Fruit fly (Drosophila melanogaster) whole organism, embryonic: ENCODE measurements around the gene Sbf.

Experiments
- CG10431 ChIP-seq: fragments of 200-800 bp; sonication (Bioruptor generic); optimal IDR thresholded peaks from 3 replicates; lab custom pipeline; 2018; ENCODE audit warnings: missing biosample characterization, mild to moderate bottlenecking, missing genetic modification characterization
- CG10654 ChIP-seq: fragments of 200-800 bp; sonication (Bioruptor generic); optimal IDR thresholded peaks from 2 replicates; lab custom pipeline; 2016; ENCODE audit warnings: missing biosample characterization, missing genetic modification characterization
- CG11723 ChIP-seq: fragments of 200-800 bp; sonication (Bioruptor generic); optimal IDR thresholded peaks from 2 replicates; lab custom pipeline; 2017; ENCODE audit warnings: missing biosample characterization, mild to moderate bottlenecking, missing genetic modification characterization
- CG12236 ChIP-seq: fragments of 200-800 bp; sonication (Bioruptor generic); optimal IDR thresholded peaks from 2 replicates; lab custom pipeline; 2016; ENCODE audit warnings: missing biosample characterization, missing genetic modification characterization
- CG12391 ChIP-seq: fragments of 200-800 bp; sonication (Bioruptor generic); optimal IDR thresholded peaks from 3 replicates; lab custom pipeline; 2018; ENCODE audit warnings: missing biosample characterization, mild to moderate bottlenecking, missing genetic modification characterization, moderate library complexity
- CG14710 ChIP-seq: fragments of 200-800 bp; sonication (Bioruptor generic); optimal IDR thresholded peaks from 3 replicates; lab custom pipeline; 2019; ENCODE audit warnings: missing biosample characterization, mild to moderate bottlenecking, missing genetic modification characterization, moderate library complexity
- CG1529 ChIP-seq: fragments of 200-800 bp; sonication (Bioruptor generic); optimal IDR thresholded peaks from 3 replicates; lab custom pipeline; 2018; ENCODE audit warnings: missing biosample characterization, missing genetic modification characterization
- CG1647 ChIP-seq: fragments of 200-800 bp; sonication (Bioruptor generic); optimal IDR thresholded peaks from 3 replicates; lab custom pipeline; 2016; ENCODE audit warnings: missing biosample characterization, missing genetic modification characterization
- CG16863 ChIP-seq: fragments of 200-800 bp; sonication (Bioruptor generic); optimal IDR thresholded peaks from 3 replicates; lab custom pipeline; 2016; ENCODE audit warnings: missing biosample characterization, missing genetic modification characterization
- CG2120 ChIP-seq: fragments of 200-800 bp; sonication (Bioruptor generic); optimal IDR thresholded peaks from 3 replicates; lab custom pipeline; 2016; ENCODE audit warnings: missing biosample characterization, missing genetic modification characterization
- CG2875 ChIP-seq: fragments of 200-800 bp; sonication (Bioruptor generic); optimal IDR thresholded peaks from 2 replicates; lab custom pipeline; 2017; ENCODE audit warnings: missing biosample characterization, mild to moderate bottlenecking, missing genetic modification characterization, missing genetic modification reagents
- CG32767 ChIP-seq: fragments of 200-800 bp; sonication (Bioruptor generic); IDR thresholded peaks from 2 replicates; pipeline ENCODE4 v1.3.6; 2022; ENCODE audit warnings: missing biosample characterization, missing genetic modification characterization
- CG3281 ChIP-seq: fragments of 200-800 bp; sonication (Bioruptor generic); optimal IDR thresholded peaks from 3 replicates; lab custom pipeline; 2017; ENCODE audit warnings: missing biosample characterization, mild to moderate bottlenecking, missing genetic modification characterization
- CG33213 ChIP-seq: fragments of 200-800 bp; sonication (Bioruptor generic); optimal IDR thresholded peaks from 3 replicates; lab custom pipeline; 2016; ENCODE audit warnings: missing biosample characterization, missing genetic modification characterization
- CG3838 ChIP-seq: fragments of 200-800 bp; sonication (Bioruptor generic); optimal IDR thresholded peaks from 3 replicates; lab custom pipeline; 2016; ENCODE audit warnings: missing biosample characterization, missing genetic modification characterization
- CG6254 ChIP-seq: fragments of 200-800 bp; sonication (Bioruptor generic); optimal IDR thresholded peaks from 3 replicates; lab custom pipeline; 2017; ENCODE audit warnings: mild to moderate bottlenecking, missing biosample characterization, missing genetic modification reagents, missing genetic modification characterization
- CG7928 ChIP-seq: fragments of 200-800 bp; sonication (Bioruptor generic); optimal IDR thresholded peaks from 2 replicates; lab custom pipeline; 2017; ENCODE audit warnings: missing biosample characterization, mild to moderate bottlenecking, missing genetic modification characterization
- CG9609 ChIP-seq: fragments of 200-800 bp; sonication (Bioruptor generic); optimal IDR thresholded peaks from 3 replicates; lab custom pipeline; 2016; ENCODE audit warnings: missing biosample characterization, missing genetic modification characterization
- CG9817 ChIP-seq: fragments of 200-800 bp; sonication (Bioruptor generic); optimal IDR thresholded peaks from 2 replicates; lab custom pipeline; 2018; ENCODE audit warnings: missing biosample characterization, mild to moderate bottlenecking, missing genetic modification characterization, moderate library complexity
- CTCF ChIP-seq: fragments of 200-800 bp; sonication (Bioruptor generic); optimal IDR thresholded peaks from 2 replicates; lab custom pipeline; 2017; ENCODE audit warnings: missing biosample characterization, mild to moderate bottlenecking, missing genetic modification characterization, moderate library complexity
- Dp ChIP-seq: fragments of 200-800 bp; sonication (Bioruptor generic); optimal IDR thresholded peaks from 2 replicates; lab custom pipeline; 2018; ENCODE audit warnings: missing biosample characterization, mild to moderate bottlenecking, missing genetic modification characterization, moderate library complexity
- Dref ChIP-seq: fragments of 200-800 bp; sonication (Bioruptor generic); IDR thresholded peaks from 2 replicates; pipeline ENCODE4 v1.3.6; 2022; ENCODE audit warnings: missing biosample characterization, missing genetic modification characterization
- Drgx ChIP-seq: fragments of 200-800 bp; sonication (Bioruptor generic); IDR thresholded peaks from 2 replicates; pipeline ENCODE4 v1.3.6; 2022; ENCODE audit warnings: missing biosample characterization, missing genetic modification characterization
- GATAe ChIP-seq: fragments of 200-800 bp; sonication (Bioruptor generic); conservative IDR thresholded peaks from 2 replicates; pipeline ENCODE4 v1.3.6; 2022; ENCODE audit warnings: missing biosample characterization, missing genetic modification characterization
- Gug ChIP-seq: fragments of 200-800 bp; sonication (Bioruptor generic); IDR thresholded peaks from 4 replicates; pipeline ENCODE4 v1.3.6; 2022; ENCODE audit warnings: missing biosample characterization, missing genetic modification characterization
- Hr39 ChIP-seq: fragments of >200 bp; optimal IDR thresholded peaks from 2 replicates; lab custom pipeline; 2017
- NfI ChIP-seq: fragments of 200-800 bp; sonication (Bioruptor generic); optimal IDR thresholded peaks from 3 replicates; lab custom pipeline; 2018; ENCODE audit warnings: missing biosample characterization, mild to moderate bottlenecking, missing genetic modification characterization, moderate library complexity
- PHDP ChIP-seq: fragments of 200-800 bp; sonication (Bioruptor generic); optimal IDR thresholded peaks from 3 replicates; lab custom pipeline; 2018; ENCODE audit warnings: missing biosample characterization, mild to moderate bottlenecking, missing genetic modification characterization, moderate library complexity
- ac ChIP-seq: fragments of 200-800 bp; sonication (Bioruptor generic); optimal IDR thresholded peaks from 3 replicates; lab custom pipeline; 2017; ENCODE audit warnings: missing biosample characterization, mild to moderate bottlenecking, missing genetic modification characterization
- al ChIP-seq: fragments of 200-800 bp; sonication (Bioruptor generic); IDR thresholded peaks from 2 replicates; pipeline ENCODE4 v1.3.6; 2022; ENCODE audit warnings: missing biosample characterization, missing genetic modification characterization
- amos ChIP-seq: fragments of 200-800 bp; sonication (Bioruptor generic); IDR thresholded peaks from 2 replicates; pipeline ENCODE4 v1.3.6; 2022; ENCODE audit warnings: missing biosample characterization, missing genetic modification characterization; ENCODE audit not compliant: partially characterized antibody
- ci ChIP-seq: fragments of 200-800 bp; sonication (Bioruptor generic); IDR thresholded peaks from 3 replicates; pipeline ENCODE4 v1.3.6; 2022; ENCODE audit warnings: missing biosample characterization, missing genetic modification characterization
- dan ChIP-seq: fragments of 200-800 bp; sonication (Bioruptor generic); IDR thresholded peaks from 2 replicates; pipeline ENCODE4 v1.3.6; 2022; ENCODE audit warnings: missing biosample characterization, missing genetic modification characterization
- dati ChIP-seq: fragments of 200-800 bp; sonication (Bioruptor generic); IDR thresholded peaks from 2 replicates; pipeline ENCODE4 v1.3.6; 2022; ENCODE audit warnings: missing biosample characterization, missing genetic modification characterization
- disco-r ChIP-seq: fragments of 200-800 bp; sonication (Bioruptor generic); optimal IDR thresholded peaks from 2 replicates; lab custom pipeline; 2016; ENCODE audit warnings: missing biosample characterization, missing genetic modification characterization
- dmrt11E ChIP-seq: fragments of 200-800 bp; sonication (Bioruptor generic); optimal IDR thresholded peaks from 3 replicates; lab custom pipeline; 2018; ENCODE audit warnings: missing biosample characterization, mild to moderate bottlenecking, missing genetic modification characterization, moderate library complexity
- gsb ChIP-seq: fragments of 200-800 bp; sonication (Bioruptor generic); IDR thresholded peaks from 2 replicates; pipeline ENCODE4 v1.3.6; 2022; ENCODE audit warnings: missing biosample characterization, missing genetic modification characterization
- hb ChIP-seq: fragments of 200-800 bp; sonication (Bioruptor generic); IDR thresholded peaks from 3 replicates; pipeline ENCODE4 v1.3.6; 2022; ENCODE audit warnings: missing biosample characterization, missing genetic modification characterization; ENCODE audit not compliant: partially characterized antibody
- her ChIP-seq: fragments of 200-800 bp; sonication (Bioruptor generic); optimal IDR thresholded peaks from 2 replicates; lab custom pipeline; 2016; ENCODE audit warnings: missing biosample characterization, missing genetic modification characterization
- ind ChIP-seq: fragments of 200-800 bp; sonication (Bioruptor generic); optimal IDR thresholded peaks from 3 replicates; lab custom pipeline; 2016; ENCODE audit warnings: missing biosample characterization, missing genetic modification characterization
- klu ChIP-seq: fragments of 200-800 bp; sonication (Bioruptor generic); IDR thresholded peaks from 2 replicates; pipeline ENCODE4 v1.3.6; 2022; ENCODE audit warnings: missing biosample characterization, missing genetic modification characterization
- kni ChIP-seq: fragments of 200-800 bp; sonication (Bioruptor generic); optimal IDR thresholded peaks from 3 replicates; lab custom pipeline; 2017; ENCODE audit warnings: mild to moderate bottlenecking, missing biosample characterization, missing genetic modification reagents, missing genetic modification characterization
- lilli ChIP-seq: fragments of 200-800 bp; sonication (Bioruptor generic); optimal IDR thresholded peaks from 3 replicates; lab custom pipeline; 2016; ENCODE audit warnings: missing biosample characterization, missing genetic modification characterization
- pros ChIP-seq: fragments of 200-800 bp; sonication (Bioruptor generic); optimal IDR thresholded peaks from 3 replicates; lab custom pipeline; 2019; ENCODE audit warnings: missing biosample characterization, mild to moderate bottlenecking, missing genetic modification characterization, moderate library complexity
- salm ChIP-seq: fragments of 200-800 bp; sonication (Bioruptor generic); optimal IDR thresholded peaks from 2 replicates; lab custom pipeline; 2018; ENCODE audit warnings: missing biosample characterization, mild to moderate bottlenecking, missing genetic modification characterization
- shn ChIP-seq: fragments of 200-800 bp; sonication (Bioruptor generic); optimal IDR thresholded peaks from 3 replicates; lab custom pipeline; 2016; ENCODE audit warnings: missing biosample characterization, missing genetic modification characterization
- slbo ChIP-seq: fragments of 200-800 bp; sonication (Bioruptor generic); IDR thresholded peaks from 2 replicates; pipeline ENCODE4 v1.3.6; 2022; ENCODE audit warnings: missing biosample characterization, missing genetic modification characterization
- ssp ChIP-seq: fragments of 200-800 bp; sonication (Bioruptor generic); IDR thresholded peaks from 2 replicates; pipeline ENCODE4 v1.3.6; 2022; ENCODE audit warnings: missing biosample characterization, missing genetic modification characterization
- tio ChIP-seq: fragments of 200-800 bp; sonication (Bioruptor generic); optimal IDR thresholded peaks from 2 replicates; lab custom pipeline; 2017; ENCODE audit warnings: missing biosample characterization, missing genetic modification characterization, inconsistent platforms
- unc-4 ChIP-seq: fragments of 200-800 bp; sonication (Bioruptor generic); IDR thresholded peaks from 2 replicates; pipeline ENCODE4 v1.3.6; 2022; ENCODE audit warnings: missing biosample characterization, missing genetic modification characterization; ENCODE audit not compliant: partially characterized antibody
- vfl ChIP-seq: fragments of 200-800 bp; sonication (Bioruptor generic); optimal IDR thresholded peaks from 2 replicates; lab custom pipeline; 2016; ENCODE audit warnings: missing biosample characterization, missing genetic modification characterization

Sbf gene

DNA sequence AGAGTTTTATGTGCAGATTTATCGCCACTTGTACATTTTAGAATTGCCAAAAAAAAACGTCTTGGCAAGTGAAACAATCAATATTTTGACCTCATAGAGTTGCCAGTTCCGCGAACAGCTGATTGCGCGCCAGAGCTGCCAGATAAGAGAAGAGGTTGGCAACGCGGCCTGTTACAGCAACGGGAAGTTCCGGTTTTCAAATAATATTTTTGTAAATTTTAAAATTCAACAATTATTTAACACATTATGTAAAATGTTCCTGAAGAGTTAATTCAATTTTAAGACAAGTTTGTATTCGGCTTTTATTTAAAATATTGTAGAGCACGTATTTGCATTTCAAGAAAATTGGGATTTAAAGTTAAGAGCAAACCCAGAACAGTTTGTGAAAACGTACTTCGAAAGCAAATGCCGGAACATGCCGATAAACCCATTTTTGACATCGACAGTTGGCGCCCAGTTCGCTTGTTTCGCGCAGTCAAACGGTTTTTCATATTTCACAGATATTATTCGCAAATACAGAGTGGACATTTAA lies 10.0 kb downstream of the Sbf start, which contains the start of the genes prd1 and HisCl1 (continued):
- TF ChIP-seq Dp (GFP tag; lab: Kevin White, UChicago), result peak; percentile 73
- TF ChIP-seq CG1647 (GFP tag; lab: Kevin White, UChicago), result peak; percentile 52
- TF ChIP-seq tio (GFP tag; lab: Kevin White, UChicago), result peak; percentile 35
- no peak for TF ChIP-seq CG11723 (GFP tag; lab: Kevin White, UChicago)
- peak; percentile 81 for TF ChIP-seq CG9817 (tag; lab: Kevin White, UChicago)
- 0 out of 2 replicates have a peak, but pooled peaks have one; percentile 22 for TF ChIP-seq unc-4 (GFP tag; lab: Robert Waterston, UW)
- TF ChIP-seq dati (GFP tag; lab: Robert Waterston, UW), result no peak
- TF ChIP-seq slbo (GFP tag; lab: Robert Waterston, UW), result peak; percentile 76
- no peak for TF ChIP-seq CG16863
- TF ChIP-seq CG14710 (tag; lab: Kevin White, UChicago), result peak; percentile 83
- peak; percentile 39; the same call in 1 of the 2 replicates for TF ChIP-seq CG32767 (GFP tag; lab: Robert Waterston, UW)
- TF ChIP-seq klu (GFP tag; lab: Robert Waterston, UW), result peak; percentile 41; the same call in 1 of the 2 replicates
- TF ChIP-seq CG12391 (tag; lab: Kevin White, UChicago), result peak; percentile 76
- no peak for TF ChIP-seq Hr39 (lab: Kevin White, UChicago)
- TF ChIP-seq CG2120 (GFP tag; lab: Kevin White, UChicago), result peak; percentile 87
- no peak; the same call in 1 of the 2 replicates for TF ChIP-seq Drgx (GFP tag; lab: Robert Waterston, UW)
- no peak for TF ChIP-seq dan (GFP tag; lab: Robert Waterston, UW)
- peak; percentile 36 for TF ChIP-seq pros (GFP tag; lab: Kevin White, UChicago)
- TF ChIP-seq PHDP, result no peak
- peak; percentile 63 for TF ChIP-seq dmrt11E (tag; lab: Kevin White, UChicago)
- peak; percentile 71 for TF ChIP-seq CG3281 (GFP tag; lab: Kevin White, UChicago)
- TF ChIP-seq CG1529 (GFP tag; lab: Kevin White, UChicago), result peak; percentile 44
- no peak for TF ChIP-seq CG3838 (GFP tag; lab: Kevin White, UChicago)
- TF ChIP-seq gsb, result no peak
- TF ChIP-seq NfI (GFP tag; lab: Kevin White, UChicago), result peak; percentile 81
- peak; percentile 50 for TF ChIP-seq CG10654 (GFP tag; lab: Kevin White, UChicago)
- peak; percentile 45 for TF ChIP-seq ssp
- peak; percentile 46; the same call in 1 of the 3 replicates for TF ChIP-seq ci
- no peak for TF ChIP-seq CG12236 (GFP tag; lab: Kevin White, UChicago)
- peak; percentile 49 for TF ChIP-seq kni (GFP tag; lab: Kevin White, UChicago)
- peak; percentile 16 for TF ChIP-seq ac (GFP tag; lab: Kevin White, UChicago)
- TF ChIP-seq Dref, result peak; percentile 49
- TF ChIP-seq al (GFP tag; lab: Robert Waterston, UW), result peak; percentile 66
- peak; percentile 65 for TF ChIP-seq ind (GFP tag; lab: Kevin White, UChicago)
- no peak for TF ChIP-seq CG7928 (GFP tag; lab: Kevin White, UChicago)
- TF ChIP-seq Gug (GFP tag; lab: Robert Waterston, UW), result peak; percentile 37; the same call in 1 of the 4 replicates
- peak; percentile 68 for TF ChIP-seq shn (GFP tag; lab: Kevin White, UChicago)
- peak; percentile 35 for TF ChIP-seq CG9609 (GFP tag; lab: Kevin White, UChicago)
- peak; percentile 58 for TF ChIP-seq CG2875
- peak; percentile 43 for TF ChIP-seq CG6254 (GFP tag; lab: Kevin White, UChicago)
- TF ChIP-seq lilli (GFP tag; lab: Kevin White, UChicago), result peak; percentile 77
- no peak for TF ChIP-seq CG10431
- TF ChIP-seq salm (tag; lab: Kevin White, UChicago), result peak; percentile 44
- no peak for TF ChIP-seq hb
- TF ChIP-seq amos (GFP tag; lab: Robert Waterston, UW), result no peak
- TF ChIP-seq vfl (GFP tag; lab: Kevin White, UChicago), result peak; percentile 69
- TF ChIP-seq disco-r (GFP tag; lab: Kevin White, UChicago), result peak; percentile 35
- peak; percentile 52 for TF ChIP-seq CG33213 (GFP tag; lab: Kevin White, UChicago)
- peak; percentile 46 for TF ChIP-seq CTCF (GFP tag; lab: Kevin White, UChicago)
- no peak for TF ChIP-seq her (GFP tag; lab: Kevin White, UChicago)
- no peak; the same call in 1 of the 2 replicates for TF ChIP-seq GATAe (GFP tag; lab: Robert Waterston, UW)
